Worm (Caenorhabditis elegans): ENCODE results near the gene M01H9.2.

ce11 chrIV:4482531-4482930 lies 19.5 kb upstream of the M01H9.2 start, which contains the start of gene M01H9.4:
- TF ChIP-seq sptf-1 (tag; optimal IDR thresholded peaks at IDR 0.05) (no peak), nhr-12 (tag; optimal IDR thresholded peaks at IDR 0.05) (no peak), flh-1 (GFP tag; optimal IDR thresholded peaks at IDR 0.05) (no peak), sem-2 (GFP tag; optimal IDR thresholded peaks at IDR 0.05) (no peak), ztf-11 (tag; optimal IDR thresholded peaks at IDR 0.05) (no peak), unc-39 (tag; optimal IDR thresholded peaks at IDR 0.05) (no peak), unc-62 (GFP tag; optimal IDR thresholded peaks at IDR 0.05) (no peak)
